Worm (Caenorhabditis elegans) whole organism, early embryonic: ENCODE measurements around the gene figl-1.

Experiments
- B0310.2 ChIP-seq: sonication (generic microtip); optimal IDR thresholded peaks from 2 replicates; lab custom pipeline; 2016; ENCODE audit warnings: mild to moderate bottlenecking, missing genetic modification characterization, missing compliant biosample characterization
- F13C5.2 ChIP-seq: sonication (generic microtip); optimal IDR thresholded peaks from 2 replicates; lab custom pipeline; 2017; ENCODE audit warnings: mild to moderate bottlenecking, missing genetic modification characterization, inconsistent platforms, missing compliant biosample characterization
- aly-1 ChIP-seq: sonication (generic microtip); optimal IDR thresholded peaks from 2 replicates; lab custom pipeline; 2016; ENCODE audit warnings: missing genetic modification characterization, missing compliant biosample characterization
- ama-1 ChIP-seq: fragments of 150-350 bp; optimal IDR thresholded peaks from 2 replicates; lab custom pipeline; 2014
- ceh-13 ChIP-seq: fragments of 200-800 bp; sonication (Bioruptor generic); optimal IDR thresholded peaks from 2 replicates; lab custom pipeline; 2018; ENCODE audit warnings: mild to moderate bottlenecking, missing genetic modification characterization, missing compliant biosample characterization
- ceh-36 ChIP-seq: sonication (generic microtip); optimal IDR thresholded peaks from 2 replicates; lab custom pipeline; 2016; ENCODE audit warnings: missing genetic modification characterization, inconsistent platforms, missing compliant biosample characterization
- ets-7 ChIP-seq: sonication (generic microtip); optimal IDR thresholded peaks from 2 replicates; lab custom pipeline; 2016; ENCODE audit warnings: missing genotype, missing genetic modification characterization, missing compliant biosample characterization
- flt-1 ChIP-seq: fragments of 200-800 bp; sonication (Bioruptor generic); IDR thresholded peaks from 2 replicates; pipeline ENCODE4 v1.3.6; 2022; ENCODE audit warnings: missing genetic modification characterization, missing compliant biosample characterization
- hmbx-1 ChIP-seq: sonication (generic microtip); optimal IDR thresholded peaks from 2 replicates; lab custom pipeline; 2016; ENCODE audit warnings: mild to moderate bottlenecking, missing genetic modification characterization, missing compliant biosample characterization
- hmg-4 ChIP-seq: fragments of 200-800 bp; sonication (Bioruptor generic); optimal IDR thresholded peaks from 2 replicates; lab custom pipeline; 2018; ENCODE audit warnings: mild to moderate bottlenecking, missing genetic modification characterization, missing compliant biosample characterization
- hnd-1 ChIP-seq: sonication (generic microtip); optimal IDR thresholded peaks from 2 replicates; lab custom pipeline; 2016; ENCODE audit warnings: missing genetic modification characterization, missing compliant biosample characterization
- pes-1 ChIP-seq: fragments of 200-800 bp; sonication (Bioruptor generic); IDR thresholded peaks from 2 replicates; pipeline ENCODE4 v1.3.6; 2022; ENCODE audit warnings: missing genetic modification reagents, missing genetic modification characterization, missing compliant biosample characterization
- scrt-1 ChIP-seq: fragments of 200-800 bp; sonication (Bioruptor generic); IDR thresholded peaks from 2 replicates; pipeline ENCODE4 v1.3.6; 2022; ENCODE audit warnings: missing genetic modification characterization, missing compliant biosample characterization
- sea-1 ChIP-seq: fragments of 200-800 bp; sonication (Bioruptor generic); conservative IDR thresholded peaks from 2 replicates; pipeline ENCODE4 v1.3.6; 2022; ENCODE audit warnings: missing genetic modification characterization, missing compliant biosample characterization
- tbx-11 ChIP-seq: fragments of 200-800 bp; sonication (Bioruptor generic); IDR thresholded peaks from 2 replicates; pipeline ENCODE4 v1.3.6; 2022; ENCODE audit warnings: missing genetic modification characterization, missing compliant biosample characterization
- tbx-37 ChIP-seq: fragments of 200-800 bp; sonication (Bioruptor generic); conservative IDR thresholded peaks from 2 replicates; pipeline ENCODE4 v1.3.6; 2022; ENCODE audit warnings: missing genetic modification reagents, missing genetic modification characterization, missing compliant biosample characterization
- tra-4 ChIP-seq: sonication (generic microtip); optimal IDR thresholded peaks from 2 replicates; lab custom pipeline; 2017; ENCODE audit warnings: missing genetic modification characterization, missing compliant biosample characterization

figl-1 gene

ce11 chrV:4361505-4361904 lies 15.7 kb upstream of the figl-1 start, which contains the start of gene F32D1.3:
F32D1.3 (minus strand) TSS chrV:4361569.
- TF ChIP-seq tbx-37 (GFP tag; lab: Robert Waterston, UW): no peak
- TF ChIP-seq hmbx-1: no peak
- TF ChIP-seq scrt-1 (GFP tag; lab: Robert Waterston, UW): no peak
- no peak for TF ChIP-seq tra-4
- TF ChIP-seq hnd-1 (tag; lab: Kevin White, UChicago): no peak
- TF ChIP-seq ama-1: no peak
- no peak for TF ChIP-seq sea-1 (GFP tag; lab: Robert Waterston, UW)
- TF ChIP-seq F13C5.2 (tag; lab: Kevin White, UChicago): no peak
- TF ChIP-seq hmg-4 (GFP tag; lab: Kevin White, UChicago): no peak
- no peak for TF ChIP-seq tbx-11 (GFP tag; lab: Robert Waterston, UW)

DNA sequence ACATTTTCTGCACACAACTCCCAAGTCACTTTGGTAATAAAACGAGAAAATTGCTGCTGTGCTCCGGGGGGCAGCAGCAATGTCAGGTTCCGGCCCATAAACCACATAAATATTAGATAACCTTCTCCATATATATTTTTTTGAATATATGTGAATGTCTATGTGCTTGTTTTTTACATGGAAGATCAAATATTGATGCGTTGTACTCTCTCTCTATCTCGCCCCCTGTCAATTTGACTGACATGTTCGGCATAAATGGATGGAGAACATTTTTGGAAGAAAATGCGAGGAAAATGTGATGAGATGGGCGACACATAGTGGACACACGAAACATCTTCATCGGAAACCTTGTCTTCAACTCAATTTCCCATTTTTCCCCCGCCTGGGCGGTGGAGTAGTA lies 14.2 kb upstream of the figl-1 start:
- TF ChIP-seq ceh-36 (tag; lab: Kevin White, UChicago) (no peak), hmbx-1 (no peak), scrt-1 (GFP tag; lab: Robert Waterston, UW) (no peak), F13C5.2 (tag; lab: Kevin White, UChicago) (no peak)

- TF ChIP-seq tbx-37 (GFP tag; lab: Robert Waterston, UW) (no peak), ama-1 (no peak), hmg-4 (GFP tag; lab: Kevin White, UChicago) (no peak), hnd-1 (tag; lab: Kevin White, UChicago) (no peak), pes-1 (no peak), scrt-1 (GFP tag; lab: Robert Waterston, UW) (no peak), flt-1 (GFP tag; lab: Robert Waterston, UW) (no peak), ets-7 (no peak), tra-4 (no peak)
Measured at ce11 chrV:4359127-4359526, 13.3 kb upstream of the figl-1 start.

DNA sequence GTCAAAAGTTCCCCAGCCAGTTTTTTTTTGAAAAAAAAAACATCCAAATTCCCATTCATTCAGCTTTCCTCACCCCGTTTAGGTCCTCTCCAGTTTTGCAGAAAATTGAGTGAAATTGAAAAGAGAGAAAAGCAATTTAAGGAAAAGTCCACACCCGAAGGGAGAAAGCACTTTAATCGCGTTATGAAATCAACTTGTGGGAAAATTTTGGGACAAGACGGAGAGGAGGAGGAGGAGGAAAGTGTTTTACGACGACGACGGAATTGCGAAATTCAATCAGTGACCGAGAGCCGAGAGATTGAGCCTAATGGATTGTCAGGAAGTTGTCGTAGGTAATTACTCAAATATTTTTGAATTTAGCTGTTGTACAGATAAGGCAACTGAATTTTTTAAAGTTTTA lies 11.6 kb upstream of the figl-1 start:
- no peak for TF ChIP-seq tbx-37 (GFP tag; lab: Robert Waterston, UW)
- no peak for TF ChIP-seq ama-1
- TF ChIP-seq flt-1 (GFP tag; lab: Robert Waterston, UW): no peak
- TF ChIP-seq ets-7: no peak
- TF ChIP-seq aly-1 (tag; lab: Kevin White, UChicago): no peak
- no peak for TF ChIP-seq tra-4
- TF ChIP-seq hmg-4 (GFP tag; lab: Kevin White, UChicago): no peak
- no peak for TF ChIP-seq hnd-1 (tag; lab: Kevin White, UChicago)
- TF ChIP-seq tbx-11 (GFP tag; lab: Robert Waterston, UW): no peak
- TF ChIP-seq B0310.2: no peak
- no peak for TF ChIP-seq ceh-36 (tag; lab: Kevin White, UChicago)
- TF ChIP-seq hmbx-1: no peak
- no peak for TF ChIP-seq F13C5.2 (tag; lab: Kevin White, UChicago)
- no peak for TF ChIP-seq sea-1 (GFP tag; lab: Robert Waterston, UW)

- no peak for TF ChIP-seq F13C5.2 (tag; lab: Kevin White, UChicago)
- no peak for TF ChIP-seq B0310.2
- TF ChIP-seq hnd-1 (tag; lab: Kevin White, UChicago): no peak
- no peak for TF ChIP-seq ceh-36 (tag; lab: Kevin White, UChicago)
- no peak for TF ChIP-seq scrt-1 (GFP tag; lab: Robert Waterston, UW)
- no peak for TF ChIP-seq tra-4
Measured at ce11 chrV:4356047-4356612, 10.3 kb upstream of the figl-1 start.

ce11 chrV:4346799-4347198 lies 1.0 kb upstream of the figl-1 start, which contains the start of gene mcm-7:
mcm-7 (plus strand) TSS chrV:4347166.
- TF ChIP-seq tra-4: no peak
- no peak for TF ChIP-seq flt-1 (GFP tag; lab: Robert Waterston, UW)
- TF ChIP-seq hnd-1 (tag; lab: Kevin White, UChicago): no peak
- no peak for TF ChIP-seq tbx-11 (GFP tag; lab: Robert Waterston, UW)
- TF ChIP-seq ets-7: no peak
- no peak for TF ChIP-seq F13C5.2 (tag; lab: Kevin White, UChicago)
- no peak for TF ChIP-seq aly-1 (tag; lab: Kevin White, UChicago)
- TF ChIP-seq hmg-4 (GFP tag; lab: Kevin White, UChicago): no peak

ce11 chrV:4346325-4346724 lies 526 bp upstream of the figl-1 start, which contains the start of gene hpo-18:
hpo-18 (minus strand) TSS chrV:4346425.
- no peak for TF ChIP-seq tbx-11 (GFP tag; lab: Robert Waterston, UW)
- TF ChIP-seq aly-1 (tag; lab: Kevin White, UChicago): no peak
- TF ChIP-seq hmg-4 (GFP tag; lab: Kevin White, UChicago): no peak
- TF ChIP-seq ceh-36 (tag; lab: Kevin White, UChicago): no peak
- TF ChIP-seq hmbx-1: no peak
- no peak for TF ChIP-seq hnd-1 (tag; lab: Kevin White, UChicago)
- TF ChIP-seq ets-7: no peak
- no peak for TF ChIP-seq tra-4
- no peak for TF ChIP-seq flt-1 (GFP tag; lab: Robert Waterston, UW)

DNA sequence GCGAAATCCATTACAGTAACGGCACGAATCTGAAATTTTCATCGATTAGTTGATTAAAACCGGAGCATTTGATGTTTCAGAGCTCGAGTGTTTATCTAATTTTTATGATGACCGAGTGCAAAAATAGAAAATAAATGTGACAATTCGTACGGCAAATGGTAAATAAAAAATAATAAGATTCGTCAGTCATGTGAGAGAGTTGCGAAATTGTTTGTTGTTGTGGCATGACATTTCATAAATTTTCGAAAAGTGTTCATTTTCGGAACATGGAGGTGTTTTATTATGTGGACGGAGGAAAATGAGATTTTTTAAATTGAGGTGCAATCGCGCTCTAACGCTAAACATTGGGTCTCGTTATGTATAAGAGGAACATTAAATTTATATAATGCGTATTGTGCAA lies 4.1 kb downstream of the figl-1 start:
- TF ChIP-seq sea-1 (GFP tag; lab: Robert Waterston, UW) (no peak), hnd-1 (tag; lab: Kevin White, UChicago) (no peak), pes-1 (no peak), flt-1 (GFP tag; lab: Robert Waterston, UW) (no peak), aly-1 (tag; lab: Kevin White, UChicago) (no peak), ceh-13 (GFP tag; lab: Kevin White, UChicago) (no peak), tbx-11 (GFP tag; lab: Robert Waterston, UW) (no peak), B0310.2 (no peak)
